Worm (Caenorhabditis elegans) whole organism, L3 larva: ENCODE measurements around the gene ZK1240.2.

Experiments used
- ama-1 ChIP-seq: fragments of 150-350 bp; optimal IDR thresholded peaks from 2 replicates; lab custom pipeline; 2018
- egl-27 ChIP-seq: sonication (generic microtip); optimal IDR thresholded peaks from 4 replicates; lab custom pipeline; 2017; ENCODE audit warnings: missing biosample characterization, missing genetic modification reagents, missing genetic modification characterization
- elt-2 ChIP-seq: sonication (generic microtip); optimal IDR thresholded peaks from 2 replicates; lab custom pipeline; 2016; ENCODE audit warnings: missing genetic modification reagents, mild to moderate bottlenecking, missing genetic modification characterization, missing compliant biosample characterization
- fos-1 ChIP-seq: fragments of 150-350 bp; optimal IDR thresholded peaks from 2 replicates; lab custom pipeline; 2014; ENCODE audit warnings: missing biosample characterization, missing genetic modification characterization
- lin-15B ChIP-seq: fragments of 150-350 bp; optimal IDR thresholded peaks from 2 replicates; lab custom pipeline; 2014; ENCODE audit warnings: missing biosample characterization, missing genetic modification characterization
- mml-1 ChIP-seq: fragments of 150-350 bp; sonication (generic microtip); optimal IDR thresholded peaks from 3 replicates; lab custom pipeline; 2014; ENCODE audit warnings: missing biosample characterization, missing genetic modification characterization
- nhr-237 ChIP-seq: fragments of 150-350 bp; optimal IDR thresholded peaks from 2 replicates; lab custom pipeline; 2014; ENCODE audit warnings: missing biosample characterization, missing genetic modification characterization
- nhr-67 ChIP-seq: fragments of 150-350 bp; optimal IDR thresholded peaks from 2 replicates; lab custom pipeline; 2014; ENCODE audit warnings: missing biosample characterization, missing genetic modification characterization
- nhr-77 ChIP-seq: fragments of 150-350 bp; optimal IDR thresholded peaks from 2 replicates; lab custom pipeline; 2014; ENCODE audit warnings: missing biosample characterization, missing genetic modification characterization
- pqm-1 ChIP-seq: fragments of 150-350 bp; optimal IDR thresholded peaks from 2 replicates; lab custom pipeline; 2017; ENCODE audit warnings: missing biosample characterization, missing genetic modification characterization, inconsistent platforms
- snpc-4 ChIP-seq: fragments of 150-350 bp; optimal IDR thresholded peaks from 2 replicates; lab custom pipeline; 2014; ENCODE audit warnings: missing biosample characterization, missing genetic modification characterization
- tbx-2 ChIP-seq: sonication (generic microtip); optimal IDR thresholded peaks from 2 replicates; lab custom pipeline; 2016; ENCODE audit warnings: mild to moderate bottlenecking, missing genetic modification characterization, missing compliant biosample characterization
- zag-1 ChIP-seq: fragments of 150-350 bp; optimal IDR thresholded peaks from 2 replicates; lab custom pipeline; 2014; ENCODE audit warnings: missing biosample characterization, missing genetic modification characterization

DNA sequence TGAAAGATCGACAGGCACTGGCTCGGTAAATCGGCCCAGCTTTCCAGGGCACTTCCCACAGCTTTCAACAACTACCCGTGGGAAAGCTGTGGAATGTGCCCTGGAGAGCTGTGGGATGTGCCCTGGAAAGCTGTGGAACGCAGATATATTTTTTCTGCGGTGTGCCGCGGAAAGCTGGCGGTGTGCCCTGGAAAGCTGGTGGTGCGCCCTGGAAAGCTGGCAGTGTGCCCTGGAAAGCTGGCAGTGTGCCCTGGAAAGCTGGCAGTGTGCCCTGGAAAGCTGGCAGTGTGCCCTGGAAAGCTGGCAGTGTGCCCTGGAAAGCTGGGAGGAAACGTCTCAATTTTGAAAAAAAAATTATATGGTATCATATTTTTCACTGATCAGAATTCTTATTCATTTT is 49.4 kb upstream of the ZK1240.2 start:
- TF ChIP-seq mml-1 (tag; lab: Kevin White, UChicago) (no peak), nhr-77 (tag; lab: Kevin White, UChicago) (no peak), tbx-2 (tag; lab: Kevin White, UChicago) (no peak), nhr-237 (tag; lab: Kevin White, UChicago) (no peak), elt-2 (no peak), pqm-1 (no peak), snpc-4 (tag; lab: Kevin White, UChicago) (no peak), fos-1 (no peak), nhr-67 (no peak), zag-1 (tag; lab: Kevin White, UChicago) (no peak), lin-15B (tag; lab: Kevin White, UChicago) (no peak), egl-27 (tag; lab: Kevin White, UChicago) (no peak), ama-1 (lab: Kevin White, UChicago) (no peak)
